Fruit fly (Drosophila melanogaster) whole organism, pupa: ENCODE results near the gene Bace.

ENCODE experiments used
- CG12605 ChIP-seq: fragments of 200-800 bp; sonication (Bioruptor generic); IDR thresholded peaks from 2 replicates; pipeline ENCODE4 v1.3.6; 2022; ENCODE audit warnings: missing biosample characterization, missing genetic modification characterization
- CG13204 ChIP-seq: fragments of 200-800 bp; sonication (Bioruptor generic); optimal IDR thresholded peaks from 2 replicates; lab custom pipeline; 2018; ENCODE audit warnings: missing biosample characterization, mild to moderate bottlenecking, missing genetic modification characterization, moderate library complexity
- CG14655 ChIP-seq: fragments of 200-800 bp; sonication (Bioruptor generic); optimal IDR thresholded peaks from 3 replicates; lab custom pipeline; 2017; ENCODE audit warnings: mild to moderate bottlenecking, missing biosample characterization, missing genetic modification reagents, missing genetic modification characterization
- CG15710 ChIP-seq: fragments of 200-800 bp; sonication (Bioruptor generic); optimal IDR thresholded peaks from 2 replicates; lab custom pipeline; 2018; ENCODE audit warnings: missing biosample characterization, mild to moderate bottlenecking, missing genetic modification characterization, moderate library complexity
- CG9948 ChIP-seq: fragments of 200-800 bp; sonication (Bioruptor generic); optimal IDR thresholded peaks from 2 replicates; lab custom pipeline; 2018; ENCODE audit warnings: missing biosample characterization, mild to moderate bottlenecking, missing genetic modification characterization, moderate library complexity
- Snoo ChIP-seq: fragments of 200-800 bp; sonication (Bioruptor generic); optimal IDR thresholded peaks from 3 replicates; lab custom pipeline; 2017; ENCODE audit warnings: missing biosample characterization, mild to moderate bottlenecking, missing genetic modification characterization, inconsistent platforms
- rn ChIP-seq: fragments of 200-800 bp; sonication (Bioruptor generic); IDR thresholded peaks from 2 replicates; pipeline ENCODE4 v1.3.6; 2022; ENCODE audit warnings: missing biosample characterization, missing genetic modification characterization

DNA sequence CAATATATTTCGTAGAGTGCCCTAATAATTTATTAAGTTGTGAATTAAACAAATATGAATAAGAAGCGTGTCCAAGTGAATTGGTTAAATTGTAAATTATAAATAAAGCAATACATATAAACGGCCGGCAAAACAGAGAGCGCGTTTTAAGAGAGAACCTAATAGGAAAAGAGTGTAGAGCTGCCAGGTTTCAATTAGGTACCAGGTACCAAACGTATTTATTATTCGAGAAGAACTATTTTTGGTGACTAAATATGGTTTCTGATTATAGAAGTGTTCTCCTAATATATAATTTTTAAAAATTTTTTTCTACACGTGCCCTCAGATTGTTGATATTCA, 46.1 kb upstream of the Bace start:
- TF ChIP-seq CG12605, result no peak
- no peak for TF ChIP-seq Snoo (tag; lab: Kevin White, UChicago)
- TF ChIP-seq CG13204 (GFP tag; lab: Kevin White, UChicago), result no peak
- no peak for TF ChIP-seq CG15710 (tag; lab: Kevin White, UChicago)
- TF ChIP-seq CG9948, result no peak
- no peak for TF ChIP-seq rn (GFP tag; lab: Robert Waterston, UW)
- no peak for TF ChIP-seq CG14655
